Worm (Caenorhabditis elegans) whole organism, dauer: Measurements from ENCODE around the gene srh-290.

ENCODE experiments used
- unc-62 ChIP-seq: sonication (generic microtip); optimal IDR thresholded peaks from 2 replicates; lab custom pipeline; 2017; ENCODE audit warnings: missing biosample characterization, missing genetic modification reagents, missing genetic modification characterization

Gene srh-290

DNA sequence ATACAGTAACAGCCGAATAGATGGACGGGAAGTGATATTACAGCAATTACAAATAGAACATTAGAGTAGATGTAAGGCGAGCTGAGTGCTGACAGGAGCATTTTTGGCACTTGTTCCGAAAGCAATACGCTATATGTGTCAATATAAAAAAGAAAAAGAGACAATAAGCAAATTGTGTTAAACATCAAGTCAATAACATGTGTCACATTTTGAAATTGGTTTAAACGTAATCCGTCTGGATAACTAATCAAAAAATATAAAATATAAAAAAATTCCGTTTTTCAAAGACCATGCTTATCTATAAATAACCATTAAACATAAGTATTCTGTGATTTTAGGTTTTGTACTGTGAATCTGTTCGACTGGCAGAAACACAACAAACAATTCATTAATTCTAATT is 5.4 kb downstream of the srh-290 start, which contains the start of gene srh-288:
Gene srh-288 (minus strand): TSS at position 101 of the 400 bp plus-strand sequence.
- TF ChIP-seq unc-62, result no peak

DNA sequence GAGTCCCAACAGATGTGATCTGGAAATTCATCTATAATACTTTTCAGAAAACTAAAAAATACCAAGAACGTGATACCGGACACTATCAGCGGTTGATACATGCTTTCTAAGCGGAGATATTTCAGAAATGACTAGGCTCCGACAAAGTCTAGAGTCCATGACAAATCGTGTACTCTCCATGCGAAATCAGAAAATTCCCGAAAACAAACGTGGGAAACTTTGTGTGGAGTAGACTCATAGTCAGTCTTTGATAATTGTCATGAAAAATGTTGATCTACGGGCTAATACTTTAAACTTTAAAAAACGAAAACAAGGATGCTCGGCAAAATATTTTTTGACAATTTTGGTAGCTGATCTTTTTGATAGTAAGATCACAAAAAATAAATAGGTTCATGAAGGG is 8.5 kb downstream of the srh-290 start, which contains the start of gene srx-18:
Gene srx-18 (minus strand): TSS at position 101 of the 400 bp plus-strand sequence.
- no peak for TF ChIP-seq unc-62

DNA sequence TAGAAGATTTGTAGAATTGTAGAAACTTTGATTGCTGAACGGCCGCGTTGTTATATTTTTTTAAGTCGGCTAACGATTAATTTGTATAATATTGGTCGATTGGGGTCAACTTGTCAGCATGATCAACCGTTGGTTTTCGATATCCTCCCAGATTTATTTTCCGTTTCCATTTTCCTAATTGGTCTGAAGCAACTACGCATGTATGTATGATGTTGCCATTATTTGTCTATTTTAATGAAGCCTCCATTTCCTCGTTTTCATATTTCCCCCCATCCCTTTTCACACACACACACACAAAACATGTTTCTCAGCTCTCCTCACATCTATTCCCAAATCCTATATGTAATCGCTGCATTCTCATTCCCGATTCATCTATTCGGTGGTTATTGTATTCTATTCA is 10.2 kb downstream of the srh-290 start, which contains the start of gene srh-287:
Gene srh-287 (plus strand): TSS at position 301 of the 400 bp plus-strand sequence.
- TF ChIP-seq unc-62, result no peak

DNA sequence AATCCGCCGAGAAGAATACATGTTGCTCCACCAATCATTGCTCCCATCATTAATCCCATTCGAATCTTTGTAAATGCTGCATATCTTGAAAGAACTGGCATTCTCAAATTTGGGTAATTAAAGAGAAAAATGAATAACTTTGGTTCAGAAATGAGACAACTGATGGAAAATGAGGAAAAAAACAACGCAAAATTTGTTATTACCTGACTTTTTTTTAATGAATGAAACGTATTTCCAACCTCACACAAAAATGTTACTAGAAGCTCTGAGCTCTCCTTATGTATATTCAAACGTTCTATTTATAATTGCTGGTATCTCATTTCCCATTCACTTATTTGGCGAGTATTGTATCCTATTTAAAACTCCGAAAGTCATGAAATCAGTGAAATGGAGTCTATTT is 12.2 kb downstream of the srh-290 start, which contains the start of the genes Y94A7B.11 and srh-292:
Gene Y94A7B.11 (minus strand): TSS at position 101 of the 400 bp plus-strand sequence.
Gene srh-292 (plus strand): TSS at position 251 of the 400 bp plus-strand sequence.
- TF ChIP-seq unc-62, result no peak

DNA sequence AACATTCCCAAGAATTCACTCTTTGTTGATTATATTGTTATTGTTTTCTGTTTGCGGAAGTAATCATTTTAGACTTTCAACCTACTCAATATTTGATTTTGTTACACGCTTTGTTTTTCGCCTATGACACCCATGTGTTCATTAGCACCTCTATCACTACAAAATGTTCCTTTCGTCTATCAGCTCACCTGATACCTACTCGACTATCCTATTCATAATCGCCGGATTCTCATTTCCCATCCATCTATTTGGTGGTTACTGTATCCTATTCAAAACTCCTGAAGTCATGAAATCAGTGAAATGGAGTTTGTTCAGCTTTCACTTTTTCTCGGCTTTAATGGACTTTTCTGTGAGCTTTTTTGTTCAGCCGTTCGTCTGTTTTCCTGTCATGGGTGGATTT is 15.0 kb downstream of the srh-290 start, which contains the start of gene srh-291:
Gene srh-291 (plus strand): TSS at position 301 of the 400 bp plus-strand sequence.
- no peak for TF ChIP-seq unc-62

DNA sequence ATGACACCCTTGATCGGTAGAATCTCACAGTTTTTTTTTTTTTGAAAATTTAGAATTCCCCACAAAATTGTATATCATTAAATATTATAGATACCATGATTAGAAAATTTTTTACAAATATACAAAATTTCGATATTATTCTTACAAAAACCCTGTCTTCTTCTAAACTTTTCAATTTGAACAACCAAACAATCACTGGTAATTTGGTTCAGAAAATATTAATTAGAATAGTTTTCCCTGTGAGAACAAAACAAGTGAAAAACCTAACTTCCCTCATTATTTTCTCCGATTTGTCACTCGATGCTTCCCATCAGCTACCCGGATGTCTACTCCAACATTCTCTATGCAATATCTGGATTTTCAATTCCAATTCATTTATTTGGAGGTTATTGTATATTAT is 19.8 kb downstream of the srh-290 start, which contains the start of gene srh-296:
Gene srh-296 (plus strand): TSS at position 301 of the 400 bp plus-strand sequence.
- TF ChIP-seq unc-62, result no peak

DNA sequence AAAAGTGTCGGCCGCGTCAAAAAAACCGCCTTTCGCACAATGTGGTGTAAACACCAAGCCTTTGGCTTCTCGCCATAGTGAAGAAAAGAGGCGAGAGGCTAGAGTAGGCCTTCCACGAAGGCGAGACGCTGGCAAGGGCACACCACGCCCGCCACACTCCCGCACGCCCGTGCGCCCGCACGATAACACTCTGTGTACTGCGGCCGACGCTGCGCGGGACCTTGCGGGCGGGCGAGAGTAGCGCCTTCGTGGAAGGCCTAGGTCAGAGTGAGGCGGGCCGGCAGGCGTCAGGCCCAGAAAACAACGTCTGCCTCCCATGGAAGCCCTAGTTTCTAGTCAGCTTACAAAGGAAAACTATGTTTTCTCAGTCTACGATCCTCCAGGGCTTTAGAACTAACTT is 21.8 kb downstream of the srh-290 start:
- no peak for TF ChIP-seq unc-62

DNA sequence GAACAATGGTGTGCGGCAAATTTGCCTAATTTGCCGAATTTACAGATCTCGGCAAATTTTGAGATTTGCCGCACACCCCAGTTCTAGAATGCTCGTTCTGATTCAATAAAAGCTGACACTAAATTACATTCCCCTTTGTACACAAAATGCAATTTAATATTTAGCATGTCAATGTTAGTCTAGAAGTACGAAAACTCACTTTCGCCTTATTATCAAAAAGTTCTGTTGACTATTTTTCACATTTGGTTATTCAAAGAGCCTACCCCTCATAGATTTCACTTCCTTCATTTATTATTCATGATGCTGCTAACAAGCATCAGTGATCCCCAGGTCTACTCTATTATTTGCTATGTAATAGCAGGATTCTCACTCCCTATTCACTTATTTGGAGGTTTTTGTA is 28.3 kb downstream of the srh-290 start, which contains the start of gene srh-298:
Gene srh-298 (plus strand): TSS at position 301 of the 400 bp plus-strand sequence.
- TF ChIP-seq unc-62, result no peak

DNA sequence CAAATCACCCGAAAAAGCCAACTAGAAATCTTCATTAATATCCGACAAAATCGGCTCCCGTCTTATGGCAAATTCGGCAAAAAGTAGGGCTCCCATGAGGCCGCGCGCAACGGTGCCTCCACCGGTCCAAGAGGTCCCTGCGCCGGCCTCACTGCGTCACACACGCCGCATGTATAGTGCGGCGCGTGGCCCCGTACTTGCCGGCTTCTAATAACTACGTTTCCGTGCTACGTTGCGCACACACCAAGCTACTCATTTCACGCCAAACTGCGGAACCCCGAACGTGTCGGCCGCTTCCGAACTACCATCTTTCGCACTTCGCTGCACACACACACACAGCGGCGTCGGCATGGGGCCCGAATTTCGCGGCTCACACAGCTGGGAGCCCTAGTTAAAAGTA is 29.4 kb downstream of the srh-290 start:
- no peak for TF ChIP-seq unc-62

DNA sequence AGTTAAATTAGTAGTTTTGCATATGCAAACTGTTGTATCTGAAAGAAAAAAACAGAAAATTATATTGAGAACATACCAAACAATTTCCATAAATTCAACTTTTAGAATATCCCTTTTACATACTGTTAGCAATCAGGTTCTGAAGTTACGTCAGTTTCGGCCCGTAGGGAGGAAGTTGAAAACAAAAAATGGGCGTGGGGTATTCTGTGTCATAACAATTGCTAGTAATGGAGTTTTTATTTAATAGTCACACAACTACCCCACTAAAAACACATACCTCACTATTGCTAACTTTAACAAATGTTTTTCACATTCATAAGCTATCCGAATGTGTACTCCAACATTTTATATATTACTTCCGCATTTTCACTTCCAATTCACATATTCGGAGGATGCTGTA is 31.5 kb downstream of the srh-290 start, which contains the start of gene srh-300:
Gene srh-300 (plus strand): TSS at position 301 of the 400 bp plus-strand sequence.
- no peak for TF ChIP-seq unc-62

DNA sequence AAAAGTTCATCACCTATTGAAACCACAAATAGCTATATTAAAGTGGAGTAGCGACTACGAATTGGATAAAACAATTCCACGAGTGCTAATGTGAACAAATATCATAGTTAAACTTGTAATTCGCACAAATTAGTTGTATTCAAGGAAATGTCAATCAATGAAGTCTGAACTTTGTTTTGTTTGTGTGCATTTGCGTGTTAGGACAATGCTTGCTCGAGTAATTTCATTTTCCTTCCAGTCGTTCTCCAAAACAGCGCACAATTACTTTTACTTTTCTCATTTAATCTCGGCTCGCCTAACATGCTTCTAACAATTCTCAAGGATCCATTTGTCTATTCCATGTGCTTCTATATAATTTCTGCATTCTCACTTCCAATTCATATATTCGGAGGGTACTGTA is 34.3 kb downstream of the srh-290 start, which contains the start of gene srh-301:
Gene srh-301 (plus strand): TSS at position 301 of the 400 bp plus-strand sequence.
- TF ChIP-seq unc-62, result no peak

DNA sequence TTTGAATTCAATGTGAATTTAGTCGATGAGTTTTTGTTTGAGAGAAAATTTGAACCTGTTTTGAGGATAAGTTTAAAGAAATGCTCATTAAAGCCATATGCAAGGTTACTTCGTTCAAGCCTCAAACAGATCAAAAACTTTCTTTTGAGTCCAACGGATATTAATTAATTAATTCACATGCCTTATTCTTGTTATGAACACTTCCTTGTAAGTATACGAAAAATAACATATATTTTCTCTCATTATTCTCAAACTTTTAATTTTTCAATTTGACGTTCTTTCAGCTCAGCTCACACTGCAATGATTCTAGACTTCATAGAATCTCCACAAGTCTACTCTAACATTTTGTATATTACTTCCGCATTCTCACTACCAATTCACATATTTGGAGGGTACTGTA is 38.0 kb downstream of the srh-290 start, which contains the start of gene srh-304:
Gene srh-304 (plus strand): TSS at position 301 of the 400 bp plus-strand sequence.
- no peak for TF ChIP-seq unc-62

DNA sequence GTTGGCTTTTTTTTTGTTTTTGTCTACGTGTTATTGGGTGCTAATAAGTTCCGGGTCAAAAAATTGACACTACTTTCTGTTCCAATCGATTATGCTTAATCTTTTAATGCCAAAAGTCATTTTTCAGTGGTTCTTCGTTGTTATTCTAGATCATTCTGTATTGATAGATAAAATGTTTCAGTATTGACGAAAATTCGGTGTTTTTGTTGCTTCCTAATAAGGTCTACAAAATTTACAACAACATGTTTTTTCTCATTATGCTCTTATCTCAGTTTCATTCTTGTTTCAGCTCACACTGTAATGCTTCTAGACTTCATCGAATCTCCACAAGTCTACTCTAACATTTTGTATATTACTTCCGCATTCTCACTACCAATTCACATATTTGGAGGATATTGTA is 41.1 kb downstream of the srh-290 start, which contains the start of gene srh-303:
Gene srh-303 (plus strand): TSS at position 301 of the 400 bp plus-strand sequence.
- no peak for TF ChIP-seq unc-62
